Fruit fly (Drosophila melanogaster): ENCODE results near the gene Tango6.

The Tango6 gene

dm6 chr2L:19009130-19009529, 40.3 kb downstream of the Tango6 start, which contains the start of gene RpL30 (continued):
- TF ChIP-seq Hand (GFP tag; optimal IDR thresholded peaks at IDR 0.05) (peak; percentile 91), CG11560 (tag; IDR thresholded peaks at IDR 0.05) (peak; percentile 79; the same call in 2 of the 3 replicates), CG13775 (GFP tag; optimal IDR thresholded peaks at IDR 0.05) (peak; percentile 94), CG32532 (GFP tag; IDR thresholded peaks at IDR 0.05) (peak; percentile 93), Nf-YB (GFP tag; optimal IDR thresholded peaks at IDR 0.05) (peak; percentile 80), CG31224 (GFP tag; IDR thresholded peaks at IDR 0.05) (peak; percentile 77), Dip3 (GFP tag; optimal IDR thresholded peaks at IDR 0.05) (peak; percentile 78), ranshi (GFP tag; IDR thresholded peaks at IDR 0.05) (peak; percentile 89), CG4360 (GFP tag; IDR thresholded peaks at IDR 0.05) (peak; percentile 70), CG31365 (tag; optimal IDR thresholded peaks at IDR 0.05) (peak; percentile 86), CG10366 (GFP tag; IDR thresholded peaks at IDR 0.05) (peak; percentile 75), CG13894 (tag; optimal IDR thresholded peaks at IDR 0.05) (peak; percentile 92), onecut (GFP tag; IDR thresholded peaks at IDR 0.05) (peak; percentile 91), CG18619 (GFP tag; optimal IDR thresholded peaks at IDR 0.05) (peak; percentile 92), B-H2 (GFP tag; optimal IDR thresholded peaks at IDR 0.05) (peak; percentile 94), CG8478 (optimal IDR thresholded peaks at IDR 0.05) (peak; percentile 65), slp2 (GFP tag; optimal IDR thresholded peaks at IDR 0.05) (peak; percentile 84), pfk (GFP tag; optimal IDR thresholded peaks at IDR 0.05) (peak; percentile 83), CG16863 (GFP tag; optimal IDR thresholded peaks at IDR 0.05) (peak; percentile 86), ind (GFP tag; optimal IDR thresholded peaks at IDR 0.05) (peak; percentile 62), slbo (GFP tag; IDR thresholded peaks at IDR 0.05) (peak; percentile 80), CG9437 (GFP tag; optimal IDR thresholded peaks at IDR 0.05) (peak; percentile 67), H2.0 (GFP tag; IDR thresholded peaks at IDR 0.05) (peak; percentile 84), Ets65A (GFP tag) (peak; percentile 99), CG15269 (tag; optimal IDR thresholded peaks at IDR 0.05) (peak; percentile 79), Awh (GFP tag; IDR thresholded peaks at IDR 0.05) (peak; percentile 80), CG1603 (tag; optimal IDR thresholded peaks at IDR 0.05) (peak; percentile 97), CG15514 (GFP tag; optimal IDR thresholded peaks at IDR 0.05) (peak; percentile 96), Asciz (GFP tag; optimal IDR thresholded peaks at IDR 0.05) (peak; percentile 90), CG7271 (tag; optimal IDR thresholded peaks at IDR 0.05) (peak; percentile 95), insv (GFP tag; optimal IDR thresholded peaks at IDR 0.05) (peak in 1 of 2 experiments; percentile 84), CG7556 (GFP tag; optimal IDR thresholded peaks at IDR 0.05) (peak; percentile 82), CG10565 (GFP tag; optimal IDR thresholded peaks at IDR 0.05) (peak; percentile 35), CG13624 (GFP tag; optimal IDR thresholded peaks at IDR 0.05) (peak; percentile 95), Side (GFP tag; optimal IDR thresholded peaks at IDR 0.05) (peak; percentile 93), hb (GFP tag; IDR thresholded peaks at IDR 0.05; ENCODE audit: partially characterized antibody) (no peak), HmgZ (tag; optimal IDR thresholded peaks at IDR 0.05) (peak; percentile 97), CG14050 (GFP tag; IDR thresholded peaks at IDR 0.05) (peak; percentile 82), CG1647 (GFP tag; optimal IDR thresholded peaks at IDR 0.05) (peak; percentile 84), CG6175 (GFP tag; IDR thresholded peaks at IDR 0.05) (peak; percentile 82; the same call in 2 of the 3 replicates), exex (tag; optimal IDR thresholded peaks at IDR 0.05) (peak; percentile 81), ken (GFP tag; IDR thresholded peaks at IDR 0.05) (peak; percentile 88), CG1832 (GFP tag; optimal IDR thresholded peaks at IDR 0.05) (no peak), CG4282 (GFP tag; optimal IDR thresholded peaks at IDR 0.05) (peak; percentile 87), caup (GFP tag; optimal IDR thresholded peaks at IDR 0.05; ENCODE audit: severe bottlenecking) (peak; percentile 98), CG7963 (GFP tag; IDR thresholded peaks at IDR 0.05; ENCODE audit: partially characterized antibody) (0 out of 3 replicates have a peak, but pooled peaks have one; percentile 13), ase (GFP tag; IDR thresholded peaks at IDR 0.05) (peak; percentile 84), chm (GFP tag; IDR thresholded peaks at IDR 0.05) (peak; percentile 96), chif (GFP tag; optimal IDR thresholded peaks at IDR 0.05) (peak; percentile 70 to 87), otp (GFP tag; IDR thresholded peaks at IDR 0.05) (peak; percentile 94), CG15073 (GFP tag; optimal IDR thresholded peaks at IDR 0.05) (no peak)
